Worm (Caenorhabditis elegans) whole organism, L2 larva: ENCODE data around the gene klp-3.

ENCODE experiments used
- ZK546.5 ChIP-seq: sonication (generic microtip); optimal IDR thresholded peaks from 2 replicates; lab custom pipeline; 2017; ENCODE audit warnings: missing biosample characterization, missing genetic modification characterization
- lin-39 ChIP-seq: fragments of 150-350 bp; optimal IDR thresholded peaks from 2 replicates; lab custom pipeline; 2014; ENCODE audit warnings: missing biosample characterization, missing genetic modification reagents, missing genetic modification characterization
- lsy-2 ChIP-seq, 2 experiments: fragments of 150-350 bp in 1 of 2; sonication (generic microtip) in 1 of 2; optimal IDR thresholded peaks; 2 replicates each; lab custom pipeline; 2014 to 2017; ENCODE audit warnings: missing biosample characterization in 2 of 2, missing genetic modification characterization in 2 of 2
- mdl-1 ChIP-seq, 2 experiments: fragments of 150-350 bp in 1 of 2; sonication (generic microtip) in 1 of 2; optimal IDR thresholded peaks; 2 replicates each; lab custom pipeline; 2017; ENCODE audit warnings: missing biosample characterization in 2 of 2, missing genetic modification characterization in 2 of 2
- nhr-237 ChIP-seq: fragments of 150-350 bp; optimal IDR thresholded peaks from 2 replicates; lab custom pipeline; 2014; ENCODE audit warnings: missing biosample characterization, missing genetic modification characterization
- ztf-11 ChIP-seq: sonication (generic microtip); optimal IDR thresholded peaks from 2 replicates; lab custom pipeline; 2017; ENCODE audit warnings: missing biosample characterization, missing genetic modification characterization

DNA sequence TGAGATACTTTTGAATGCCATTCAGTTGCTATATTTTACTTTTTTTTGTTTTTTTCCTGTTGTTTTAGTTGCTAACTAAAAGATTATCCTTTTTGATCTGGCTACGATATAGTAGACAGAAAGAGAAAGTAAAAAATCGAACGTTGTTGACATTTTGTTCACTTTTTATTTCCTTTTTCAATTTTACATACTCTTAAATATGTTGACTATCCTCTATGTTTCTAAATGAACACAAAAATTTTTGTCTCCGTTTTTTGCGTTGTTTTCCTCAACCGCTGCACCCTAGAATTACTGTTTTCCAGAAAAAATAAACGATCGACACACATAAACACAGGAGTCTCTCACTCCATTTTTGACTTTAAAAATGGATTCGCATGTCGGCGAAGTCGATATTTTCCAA is at the start of gene klp-3:
- no peak for TF ChIP-seq ztf-11 (tag; lab: Kevin White, UChicago)
- TF ChIP-seq mdl-1 (tag; optimal IDR thresholded peaks at IDR 0.05; lab: Kevin White, UChicago) = no peak
- no peak for TF ChIP-seq nhr-237 (tag; lab: Kevin White, UChicago)
- TF ChIP-seq ZK546.5 (tag; lab: Kevin White, UChicago) = no peak
- TF ChIP-seq lin-39 (tag; lab: Kevin White, UChicago) = no peak
- no peak for TF ChIP-seq lsy-2 (tag; optimal IDR thresholded peaks at IDR 0.05; lab: Kevin White, UChicago)
